Worm (Caenorhabditis elegans) whole organism, L4 larva: Measurements from ENCODE around the gene C13A2.3.

Experiments
- F26F4.8 ChIP-seq: fragments of 200-800 bp; sonication (Bioruptor generic); conservative IDR thresholded peaks from 2 replicates; pipeline ENCODE4 v1.3.6; 2022; ENCODE audit warnings: missing genetic modification characterization, missing compliant biosample characterization
- F49E8.2 ChIP-seq: sonication (generic microtip); optimal IDR thresholded peaks from 2 replicates; lab custom pipeline; 2016; ENCODE audit warnings: missing compliant biosample characterization, mild to moderate bottlenecking, missing genetic modification characterization, borderline replicate concordance
- ZK337.2 ChIP-seq: fragments of 200-800 bp; sonication (Bioruptor generic); IDR thresholded peaks from 2 replicates; pipeline ENCODE4 v1.3.6; 2022; ENCODE audit warnings: missing genetic modification reagents, missing genetic modification characterization, missing compliant biosample characterization
- ceh-20 ChIP-seq: fragments of 200-800 bp; sonication (Bioruptor generic); IDR thresholded peaks from 2 replicates; pipeline ENCODE4 v1.3.6; 2022; ENCODE audit warnings: missing genetic modification reagents, missing genetic modification characterization, missing compliant biosample characterization
- ceh-32 ChIP-seq: sonication (generic microtip); optimal IDR thresholded peaks from 2 replicates; lab custom pipeline; 2016; ENCODE audit warnings: mild to moderate bottlenecking, missing genetic modification characterization, missing compliant biosample characterization; ENCODE audit not compliant: poor library complexity
- daf-16 ChIP-seq, 3 experiments: sonication (generic microtip); optimal IDR thresholded peaks; 2 replicates each; lab custom pipeline; 2016 to 2017; ENCODE audit warnings: missing genetic modification characterization in 3 of 3, missing genetic modification reagents in 3 of 3, mild to moderate bottlenecking in 2 of 3, missing compliant biosample characterization in 2 of 3, missing biosample characterization in 1 of 3, moderate library complexity in 1 of 3
- dmd-8 ChIP-seq: fragments of 200-800 bp; sonication (Bioruptor generic); IDR thresholded peaks from 2 replicates; pipeline ENCODE4 v1.3.6; 2022; ENCODE audit warnings: missing genetic modification characterization, missing compliant biosample characterization
- dmd-9 ChIP-seq: fragments of 200-800 bp; sonication (Bioruptor generic); IDR thresholded peaks from 2 replicates; pipeline ENCODE4 v1.3.6; 2022; ENCODE audit warnings: missing genetic modification reagents, missing genetic modification characterization, missing compliant biosample characterization
- egl-43 ChIP-seq: fragments of 200-800 bp; sonication (Bioruptor generic); IDR thresholded peaks from 2 replicates; pipeline ENCODE4 v1.3.6; 2022; ENCODE audit warnings: missing genetic modification reagents, missing genetic modification characterization, missing compliant biosample characterization
- fkh-10 ChIP-seq: fragments of 150-350 bp; optimal IDR thresholded peaks from 2 replicates; lab custom pipeline; 2014; ENCODE audit warnings: missing biosample characterization, missing genetic modification reagents, missing genetic modification characterization
- hif-1 ChIP-seq, 2 experiments: sonication (generic microtip); optimal IDR thresholded peaks; 2 replicates each; lab custom pipeline; 2016 to 2017; ENCODE audit warnings: missing compliant biosample characterization in 2 of 2, missing genetic modification characterization in 2 of 2, missing genetic modification reagents in 2 of 2, missing genotype in 2 of 2, mild to moderate bottlenecking in 1 of 2
- hlh-30 ChIP-seq: sonication (generic microtip); optimal IDR thresholded peaks from 2 replicates; lab custom pipeline; 2017; ENCODE audit warnings: antibody characterized with exemption, mild to moderate bottlenecking, missing genetic modification characterization, missing compliant biosample characterization; ENCODE audit not compliant: insufficient read depth
- jun-1 ChIP-seq: fragments of 150-350 bp; optimal IDR thresholded peaks from 2 replicates; lab custom pipeline; 2014; ENCODE audit warnings: missing biosample characterization, missing genetic modification reagents, missing genetic modification characterization
- lin-1 ChIP-seq: fragments of 200-800 bp; sonication (Bioruptor generic); IDR thresholded peaks from 2 replicates; pipeline ENCODE4 v1.3.6; 2022; ENCODE audit warnings: missing genetic modification reagents, missing genetic modification characterization, missing compliant biosample characterization
- lin-39 ChIP-seq: fragments of 150-350 bp; optimal IDR thresholded peaks from 2 replicates; lab custom pipeline; 2014; ENCODE audit warnings: missing biosample characterization, missing genetic modification reagents, missing genetic modification characterization
- lsy-2 ChIP-seq, 2 experiments: fragments of 150-350 bp in 1 of 2; sonication (generic microtip) in 1 of 2; optimal IDR thresholded peaks; 2 replicates each; lab custom pipeline; 2014 to 2017; ENCODE audit warnings: missing biosample characterization in 2 of 2, missing genetic modification characterization in 2 of 2
- mdl-1 ChIP-seq, 2 experiments: fragments of 150-350 bp in 1 of 2; sonication (generic microtip) in 1 of 2; optimal IDR thresholded peaks; 2 replicates each; lab custom pipeline; 2014 to 2017; ENCODE audit warnings: missing biosample characterization in 2 of 2, missing genetic modification characterization in 2 of 2
- mxl-2 ChIP-seq: fragments of 200-800 bp; sonication (Bioruptor generic); conservative IDR thresholded peaks from 2 replicates; pipeline ENCODE4 v1.3.6; 2022; ENCODE audit warnings: missing genetic modification reagents, missing genetic modification characterization, missing compliant biosample characterization
- mxl-3 ChIP-seq: fragments of 200-800 bp; sonication (Bioruptor generic); optimal IDR thresholded peaks from 2 replicates; lab custom pipeline; 2018; ENCODE audit warnings: mild to moderate bottlenecking, missing genetic modification characterization, missing compliant biosample characterization
- nhr-102 ChIP-seq: sonication (generic microtip); optimal IDR thresholded peaks from 2 replicates; lab custom pipeline; 2016; ENCODE audit warnings: mild to moderate bottlenecking, missing genetic modification characterization, moderate library complexity, missing compliant biosample characterization
- nhr-111 ChIP-seq: fragments of 200-800 bp; sonication (Bioruptor generic); optimal IDR thresholded peaks from 2 replicates; lab custom pipeline; 2018; ENCODE audit warnings: mild to moderate bottlenecking, missing genetic modification characterization, missing compliant biosample characterization
- nhr-237 ChIP-seq: sonication (generic microtip); optimal IDR thresholded peaks from 2 replicates; lab custom pipeline; 2017; ENCODE audit warnings: missing biosample characterization, missing genetic modification characterization
- nhr-25 ChIP-seq: sonication (generic microtip); optimal IDR thresholded peaks from 2 replicates; lab custom pipeline; 2017; ENCODE audit warnings: missing genetic modification characterization, mild to moderate bottlenecking, missing compliant biosample characterization, antibody characterized with exemption, moderate library complexity, borderline replicate concordance; ENCODE audit not compliant: insufficient read depth
- nhr-28 ChIP-seq: fragments of 150-350 bp; optimal IDR thresholded peaks from 2 replicates; lab custom pipeline; 2014; ENCODE audit warnings: missing biosample characterization, missing genetic modification characterization
- nhr-41 ChIP-seq: fragments of 200-800 bp; sonication (Bioruptor generic); IDR thresholded peaks from 2 replicates; pipeline ENCODE4 v1.3.6; 2022; ENCODE audit warnings: missing genetic modification reagents, missing genetic modification characterization, missing compliant biosample characterization
- nhr-48 ChIP-seq: sonication (generic microtip); optimal IDR thresholded peaks from 2 replicates; lab custom pipeline; 2016; ENCODE audit warnings: mild to moderate bottlenecking, missing genetic modification characterization, missing compliant biosample characterization
- pha-4 ChIP-seq, 2 experiments: fragments of 150-350 bp in 1 of 2; fragments of 200-800 bp in 1 of 2; sonication (Bioruptor generic) in 1 of 2; IDR thresholded peaks in 1 of 2; optimal IDR thresholded peaks in 1 of 2; 2 replicates each; pipeline versions ENCODE4 v1.3.6 to Lab custom; 2014 to 2022; ENCODE audit warnings: missing genetic modification characterization in 2 of 2, missing genetic modification reagents in 2 of 2, missing biosample characterization in 1 of 2, missing compliant biosample characterization in 1 of 2
- pqm-1 ChIP-seq: sonication (generic microtip); optimal IDR thresholded peaks from 2 replicates; lab custom pipeline; 2017; ENCODE audit warnings: missing biosample characterization, missing genetic modification characterization
- set-16 ChIP-seq: fragments of 200-800 bp; sonication (Bioruptor generic); IDR thresholded peaks from 2 replicates; pipeline ENCODE4 v1.3.6; 2022; ENCODE audit warnings: missing genetic modification reagents, missing genetic modification characterization, missing compliant biosample characterization
- snpc-1.2 ChIP-seq: fragments of 200-800 bp; sonication (Bioruptor generic); IDR thresholded peaks from 2 replicates; pipeline ENCODE4 v1.3.6; 2022; ENCODE audit warnings: missing genetic modification reagents, missing genetic modification characterization, missing compliant biosample characterization
- tra-1 ChIP-seq: fragments of 200-800 bp; sonication (Bioruptor generic); IDR thresholded peaks from 2 replicates; pipeline ENCODE4 v1.3.6; 2022; ENCODE audit warnings: missing genetic modification reagents, missing genetic modification characterization, missing compliant biosample characterization
- unc-130 ChIP-seq: sonication (generic microtip); optimal IDR thresholded peaks from 2 replicates; lab custom pipeline; 2016; ENCODE audit warnings: missing genetic modification reagents, missing genetic modification characterization, missing compliant biosample characterization
- unc-39 ChIP-seq: sonication (generic microtip); optimal IDR thresholded peaks from 2 replicates; lab custom pipeline; 2017; ENCODE audit warnings: missing biosample characterization, missing genetic modification characterization
- zip-2 ChIP-seq: fragments of 150-350 bp; optimal IDR thresholded peaks from 2 replicates; lab custom pipeline; 2014; ENCODE audit warnings: missing biosample characterization, missing genetic modification characterization

The C13A2.3 gene

ce11 chrV:7266021-7266420, 16.1 kb upstream of the C13A2.3 start, which contains the start of gene C13A2.7:
Gene C13A2.7 (plus strand): TSS chrV:7266321.
- TF ChIP-seq nhr-41 (GFP tag; lab: Robert Waterston, UW) (no peak), ceh-20 (GFP tag; lab: Robert Waterston, UW) (no peak), ceh-32 (tag; lab: Kevin White, UChicago) (no peak)

- TF ChIP-seq hlh-30 (no peak), lin-39 (tag; lab: Kevin White, UChicago) (no peak), pqm-1 (tag; lab: Kevin White, UChicago) (no peak), pha-4 (GFP tag; IDR thresholded peaks at IDR 0.05; lab: Robert Waterston, UW) (no peak), pha-4 (tag; optimal IDR thresholded peaks at IDR 0.05; lab: Kevin White, UChicago) (no peak), nhr-28 (tag; lab: Kevin White, UChicago) (no peak), egl-43 (GFP tag; lab: Robert Waterston, UW) (no peak), unc-130 (no peak), lsy-2 (tag; optimal IDR thresholded peaks at IDR 0.05; lab: Kevin White, UChicago) (no peak), snpc-1.2 (no peak), daf-16 (GFP tag; optimal IDR thresholded peaks at IDR 0.05; lab: Kevin White, UChicago) (no peak), daf-16 (tag; optimal IDR thresholded peaks at IDR 0.05; lab: Kevin White, UChicago) (no peak), fkh-10 (GFP tag; lab: Kevin White, UChicago) (no peak)
These were observed 12.7 kb upstream of the C13A2.3 start, which contains the start of gene C13A2.6 for ce11 chrV:7269399-7269798. Gene C13A2.6 (plus strand): TSS chrV:7269699.

- TF ChIP-seq nhr-102 (no peak), nhr-25 (tag; lab: Kevin White, UChicago) (no peak), nhr-41 (GFP tag; lab: Robert Waterston, UW) (no peak)
These were observed 7.1 kb upstream of the C13A2.3 start, which contains the start of gene C13A2.10 for ce11 chrV:7274992-7275391. Gene C13A2.10 (minus strand): TSS chrV:7275092.

- TF ChIP-seq nhr-25 (tag; lab: Kevin White, UChicago) (no peak), jun-1 (tag; lab: Kevin White, UChicago) (no peak), ZK337.2 (no peak), pha-4 (GFP tag; IDR thresholded peaks at IDR 0.05; lab: Robert Waterston, UW) (no peak), pha-4 (tag; optimal IDR thresholded peaks at IDR 0.05; lab: Kevin White, UChicago) (no peak), fkh-10 (GFP tag; lab: Kevin White, UChicago) (no peak), dmd-9 (GFP tag; lab: Robert Waterston, UW) (no peak), lsy-2 (tag; optimal IDR thresholded peaks at IDR 0.05; lab: Kevin White, UChicago) (no peak), lin-1 (no peak), set-16 (GFP tag; lab: Robert Waterston, UW) (no peak), unc-39 (tag; lab: Kevin White, UChicago) (no peak), mdl-1 (tag; optimal IDR thresholded peaks at IDR 0.05; lab: Kevin White, UChicago) (no peak), ceh-20 (GFP tag; lab: Robert Waterston, UW) (no peak), tra-1 (GFP tag; lab: Robert Waterston, UW) (no peak)
- TF ChIP-seq, all 104 proteins: peak for 0
These were observed 6.6 kb upstream of the C13A2.3 start, which contains the start of gene C13A2.5 for ce11 chrV:7275491-7275890. Gene C13A2.5 (plus strand): TSS chrV:7275791.

ce11 chrV:7279090-7279489, 3.0 kb upstream of the C13A2.3 start, which contains the start of gene C13A2.4:
Gene C13A2.4 (plus strand): TSS chrV:7279390.
- TF ChIP-seq nhr-111 (GFP tag; lab: Kevin White, UChicago) (no peak), F26F4.8 (GFP tag; lab: Robert Waterston, UW) (no peak), jun-1 (tag; lab: Kevin White, UChicago) (no peak), unc-39 (tag; lab: Kevin White, UChicago) (no peak), F49E8.2 (no peak), dmd-8 (GFP tag; lab: Robert Waterston, UW) (no peak), ZK337.2 (no peak), nhr-48 (tag; lab: Kevin White, UChicago) (no peak), mxl-2 (no peak), nhr-237 (tag; lab: Kevin White, UChicago) (no peak), hif-1 (tag; optimal IDR thresholded peaks at IDR 0.05; lab: Kevin White, UChicago) (no peak), zip-2 (tag; lab: Kevin White, UChicago) (no peak), mxl-3 (GFP tag; lab: Kevin White, UChicago) (no peak), pqm-1 (tag; lab: Kevin White, UChicago) (no peak)
